Fruit fly (Drosophila melanogaster): ENCODE measurements around the gene CG15865.

CG15865 gene

dm6 chrX:16689966-16690365 is 25.7 kb upstream of the CG15865 start (continued):
- TF ChIP-seq Met (GFP tag; optimal IDR thresholded peaks at IDR 0.05): no peak
- TF ChIP-seq ss (GFP tag; optimal IDR thresholded peaks at IDR 0.05): no peak
- no peak for TF ChIP-seq CG6854 (GFP tag; optimal IDR thresholded peaks at IDR 0.05)
- peak; percentile 5 for TF ChIP-seq CG3032 (tag; optimal IDR thresholded peaks at IDR 0.05)
- no peak for TF ChIP-seq OdsH (GFP tag; optimal IDR thresholded peaks at IDR 0.05)

dm6 chrX:16689339-16689738 is 25.1 kb upstream of the CG15865 start:
- TF ChIP-seq CG32006 (GFP tag; optimal IDR thresholded peaks at IDR 0.05): no peak
- TF ChIP-seq Sox102F (GFP tag; optimal IDR thresholded peaks at IDR 0.05): no peak
- no peak for TF ChIP-seq CG8319 (GFP tag; optimal IDR thresholded peaks at IDR 0.05)
- no peak for TF ChIP-seq Eip75B (GFP tag; optimal IDR thresholded peaks at IDR 0.05)
- no peak for TF ChIP-seq pdm3 (GFP tag; optimal IDR thresholded peaks at IDR 0.05)
- no peak for TF ChIP-seq lz (GFP tag; optimal IDR thresholded peaks at IDR 0.05)
- no peak for TF ChIP-seq CG8632 (GFP tag; optimal IDR thresholded peaks at IDR 0.05)
- TF ChIP-seq Eip93F (GFP tag; optimal IDR thresholded peaks at IDR 0.05): no peak
- no peak for TF ChIP-seq fd59A (GFP tag; optimal IDR thresholded peaks at IDR 0.05)
- no peak for TF ChIP-seq acj6 (GFP tag; optimal IDR thresholded peaks at IDR 0.05)

- no peak for TF ChIP-seq CG15336 (GFP tag; IDR thresholded peaks at IDR 0.05)
- no peak for TF ChIP-seq CG7368 (GFP tag; optimal IDR thresholded peaks at IDR 0.05)
- no peak for TF ChIP-seq dac (GFP tag; optimal IDR thresholded peaks at IDR 0.05)
Observed at dm6 chrX:16688106-16688459, 23.8 kb upstream of the CG15865 start.

dm6 chrX:16687400-16688105 is 23.3 kb upstream of the CG15865 start:
- TF ChIP-seq CG11762 (GFP tag; optimal IDR thresholded peaks at IDR 0.05; ENCODE audit: insufficient read depth) (no peak), CG16779 (tag; optimal IDR thresholded peaks at IDR 0.05) (no peak), CG4318 (GFP tag; optimal IDR thresholded peaks at IDR 0.05) (no peak), CG31627 (GFP tag; optimal IDR thresholded peaks at IDR 0.05) (no peak), CG32006 (GFP tag; optimal IDR thresholded peaks at IDR 0.05) (no peak), CG11294 (GFP tag; IDR thresholded peaks at IDR 0.05) (no peak), Hr38 (GFP tag; optimal IDR thresholded peaks at IDR 0.05) (no peak), fkh (GFP tag; optimal IDR thresholded peaks at IDR 0.05) (no peak), Sox14 (GFP tag; optimal IDR thresholded peaks at IDR 0.05) (no peak), net (GFP tag; optimal IDR thresholded peaks at IDR 0.05) (no peak), vri (GFP tag; optimal IDR thresholded peaks at IDR 0.05) (no peak), dac (GFP tag; optimal IDR thresholded peaks at IDR 0.05) (no peak), CG8632 (GFP tag; optimal IDR thresholded peaks at IDR 0.05) (no peak), eg (GFP tag; IDR thresholded peaks at IDR 0.05) (no peak), Eip75B (GFP tag; optimal IDR thresholded peaks at IDR 0.05) (no peak), CG9139 (GFP tag; optimal IDR thresholded peaks at IDR 0.05) (no peak), Lpt (GFP tag; optimal IDR thresholded peaks at IDR 0.05) (no peak)

dm6 chrX:16683765-16684164 is 19.5 kb upstream of the CG15865 start, which contains the start of gene Axs:
Axs (minus strand) TSS chrX:16683895.
- TF ChIP-seq dsx (GFP tag; optimal IDR thresholded peaks at IDR 0.05; ENCODE audit: poor library complexity, severe bottlenecking) (peak; percentile 93), vri (GFP tag; optimal IDR thresholded peaks at IDR 0.05) (no peak), pdm3 (GFP tag; optimal IDR thresholded peaks at IDR 0.05) (peak; percentile 5), Sox15 (GFP tag; optimal IDR thresholded peaks at IDR 0.05) (no peak), Eip78C (GFP tag) (peak; percentile 21), achi (GFP tag; optimal IDR thresholded peaks at IDR 0.05) (peak; percentile 29), Sox14 (GFP tag; optimal IDR thresholded peaks at IDR 0.05) (peak; percentile 35)
